Fruit fly (Drosophila melanogaster) whole organism, embryonic: ENCODE data around the gene CG15894.

ENCODE experiments used
- Asciz ChIP-seq: fragments of 200-800 bp; sonication (Bioruptor generic); optimal IDR thresholded peaks from 2 replicates; lab custom pipeline; 2017; ENCODE audit warnings: missing biosample characterization, mild to moderate bottlenecking, missing genetic modification characterization, missing genetic modification reagents
- Blimp-1 ChIP-seq: fragments of 200-800 bp; sonication (Bioruptor generic); optimal IDR thresholded peaks from 3 replicates; lab custom pipeline; 2018; ENCODE audit warnings: missing biosample characterization, missing genetic modification characterization, mild to moderate bottlenecking, moderate library complexity, missing genetic modification reagents
- CG10321 ChIP-seq: fragments of 200-800 bp; sonication (Bioruptor generic); IDR thresholded peaks from 2 replicates; pipeline ENCODE4 v1.3.6; 2022; ENCODE audit warnings: missing biosample characterization, missing genetic modification characterization
- CG11504 ChIP-seq: fragments of 200-800 bp; sonication (Bioruptor generic); optimal IDR thresholded peaks from 3 replicates; lab custom pipeline; 2019; ENCODE audit warnings: missing biosample characterization, mild to moderate bottlenecking, missing genetic modification characterization, moderate library complexity
- CG11696 ChIP-seq: fragments of 200-800 bp; sonication (Bioruptor generic); IDR thresholded peaks from 2 replicates; pipeline ENCODE4 v1.3.6; 2022; ENCODE audit warnings: missing biosample characterization, missing genetic modification characterization
- CG1602 ChIP-seq: fragments of 200-800 bp; sonication (Bioruptor generic); optimal IDR thresholded peaks from 3 replicates; lab custom pipeline; 2016; ENCODE audit warnings: missing biosample characterization, missing genetic modification characterization
- CG17361 ChIP-seq: fragments of 200-800 bp; sonication (Bioruptor generic); IDR thresholded peaks from 3 replicates; pipeline ENCODE4 v1.3.6; 2022; ENCODE audit warnings: missing biosample characterization, missing genetic modification characterization
- CG18262 ChIP-seq: fragments of 200-800 bp; optimal IDR thresholded peaks from 3 replicates; lab custom pipeline; 2019; ENCODE audit warnings: missing biosample characterization, mild to moderate bottlenecking, missing genetic modification characterization, moderate library complexity
- CG31441 ChIP-seq: fragments of 200-800 bp; sonication (Bioruptor generic); IDR thresholded peaks from 2 replicates; pipeline ENCODE4 v1.3.6; 2022; ENCODE audit warnings: missing biosample characterization, missing genetic modification characterization
- CG4404 ChIP-seq: fragments of 200-800 bp; sonication (Bioruptor generic); IDR thresholded peaks from 2 replicates; pipeline ENCODE4 v1.3.6; 2022; ENCODE audit warnings: missing biosample characterization, missing genetic modification characterization
- CG4617 ChIP-seq: fragments of 200-800 bp; sonication (Bioruptor generic); optimal IDR thresholded peaks from 3 replicates; lab custom pipeline; 2016; ENCODE audit warnings: missing biosample characterization, missing genetic modification characterization, borderline replicate concordance
- CG6791 ChIP-seq: fragments of 200-800 bp; sonication (Bioruptor generic); IDR thresholded peaks from 3 replicates; pipeline ENCODE4 v1.3.6; 2022; ENCODE audit warnings: missing biosample characterization, missing genetic modification characterization; ENCODE audit not compliant: partially characterized antibody
- CG6813 ChIP-seq: fragments of 200-800 bp; sonication (Bioruptor generic); optimal IDR thresholded peaks from 2 replicates; lab custom pipeline; 2017; ENCODE audit warnings: missing biosample characterization, missing genetic modification characterization, mild to moderate bottlenecking, moderate library complexity, missing genetic modification reagents
- CG7963 ChIP-seq: fragments of 200-800 bp; sonication (Bioruptor generic); IDR thresholded peaks from 3 replicates; pipeline ENCODE4 v1.3.6; 2022; ENCODE audit warnings: missing biosample characterization, missing genetic modification characterization; ENCODE audit not compliant: partially characterized antibody
- CG7987 ChIP-seq: fragments of 200-800 bp; sonication (Bioruptor generic); optimal IDR thresholded peaks from 2 replicates; lab custom pipeline; 2018; ENCODE audit warnings: missing biosample characterization, mild to moderate bottlenecking, missing genetic modification characterization, moderate library complexity
- CG9797 ChIP-seq: fragments of 200-800 bp; sonication (Bioruptor generic); optimal IDR thresholded peaks from 3 replicates; lab custom pipeline; 2018; ENCODE audit warnings: missing biosample characterization, mild to moderate bottlenecking, missing genetic modification characterization
- D19B ChIP-seq: fragments of 200-800 bp; sonication (Bioruptor generic); optimal IDR thresholded peaks from 2 replicates; lab custom pipeline; 2017; ENCODE audit warnings: missing biosample characterization, mild to moderate bottlenecking, missing genetic modification characterization
- Dad ChIP-seq: fragments of 200-800 bp; sonication (Bioruptor generic); optimal IDR thresholded peaks from 3 replicates; lab custom pipeline; 2016; ENCODE audit warnings: missing biosample characterization, missing genetic modification characterization
- Dbx ChIP-seq: fragments of 200-800 bp; sonication (Bioruptor generic); IDR thresholded peaks from 3 replicates; pipeline ENCODE4 v1.3.6; 2022; ENCODE audit warnings: missing biosample characterization, missing genetic modification characterization
- Lpt ChIP-seq: fragments of >200 bp; optimal IDR thresholded peaks from 2 replicates; lab custom pipeline; 2018; ENCODE audit warnings: missing biosample characterization, missing genetic modification characterization
- NC2α ChIP-seq: fragments of 200-800 bp; sonication (Bioruptor generic); optimal IDR thresholded peaks from 2 replicates; lab custom pipeline; 2016; ENCODE audit warnings: missing biosample characterization, missing genetic modification characterization
- Oaz ChIP-seq: fragments of 200-800 bp; sonication (Bioruptor generic); IDR thresholded peaks from 2 replicates; pipeline ENCODE4 v1.3.6; 2022; ENCODE audit warnings: missing biosample characterization, missing genetic modification characterization
- Optix ChIP-seq: fragments of 200-800 bp; sonication (Bioruptor generic); IDR thresholded peaks from 3 replicates; pipeline ENCODE4 v1.3.6; 2022; ENCODE audit warnings: missing biosample characterization, missing genetic modification characterization
- Ssrp ChIP-seq: fragments of 200-800 bp; sonication (Bioruptor generic); optimal IDR thresholded peaks from 2 replicates; lab custom pipeline; 2018; ENCODE audit warnings: missing biosample characterization, mild to moderate bottlenecking, missing genetic modification characterization, moderate library complexity
- amos ChIP-seq: fragments of 200-800 bp; sonication (Bioruptor generic); IDR thresholded peaks from 2 replicates; pipeline ENCODE4 v1.3.6; 2022; ENCODE audit warnings: missing biosample characterization, missing genetic modification characterization; ENCODE audit not compliant: partially characterized antibody
- az2 ChIP-seq: fragments of 200-800 bp; sonication (Bioruptor generic); optimal IDR thresholded peaks from 3 replicates; lab custom pipeline; 2016; ENCODE audit warnings: missing biosample characterization, missing genetic modification characterization
- btn ChIP-seq: fragments of 200-800 bp; sonication (Bioruptor generic); optimal IDR thresholded peaks from 2 replicates; lab custom pipeline; 2016; ENCODE audit warnings: missing biosample characterization, missing genetic modification characterization
- cas ChIP-seq: fragments of 200-800 bp; sonication (Bioruptor generic); IDR thresholded peaks from 2 replicates; pipeline ENCODE4 v1.3.6; 2022; ENCODE audit warnings: missing biosample characterization, missing genetic modification characterization
- caup ChIP-seq: fragments of 200-800 bp; sonication (Bioruptor generic); optimal IDR thresholded peaks from 3 replicates; lab custom pipeline; 2017; ENCODE audit warnings: missing biosample characterization, mild to moderate bottlenecking, missing genetic modification characterization, moderate library complexity; ENCODE audit not compliant: severe bottlenecking
- dysf ChIP-seq: fragments of 200-800 bp; sonication (Bioruptor generic); IDR thresholded peaks from 3 replicates; pipeline ENCODE4 v1.3.6; 2022; ENCODE audit warnings: missing biosample characterization, missing genetic modification characterization
- ewg ChIP-seq: fragments of 200-800 bp; sonication (Bioruptor generic); optimal IDR thresholded peaks from 3 replicates; lab custom pipeline; 2017; ENCODE audit warnings: mild to moderate bottlenecking, missing biosample characterization, missing genetic modification reagents, missing genetic modification characterization
- fd64A ChIP-seq: fragments of 200-800 bp; sonication (Bioruptor generic); optimal IDR thresholded peaks from 3 replicates; lab custom pipeline; 2018; ENCODE audit warnings: missing biosample characterization, mild to moderate bottlenecking, missing genetic modification characterization
- grn ChIP-seq: fragments of 200-800 bp; sonication (Bioruptor generic); optimal IDR thresholded peaks from 3 replicates; lab custom pipeline; 2017; ENCODE audit warnings: missing biosample characterization, missing genetic modification characterization
- hbn ChIP-seq: fragments of 200-800 bp; sonication (Bioruptor generic); IDR thresholded peaks from 2 replicates; pipeline ENCODE4 v1.3.6; 2022; ENCODE audit warnings: missing biosample characterization, missing genetic modification characterization; ENCODE audit not compliant: partially characterized antibody
- jigr1 ChIP-seq: fragments of 200-800 bp; sonication (Bioruptor generic); IDR thresholded peaks from 3 replicates; pipeline ENCODE4 v1.3.6; 2022; ENCODE audit warnings: missing biosample characterization, missing genetic modification characterization
- lmd ChIP-seq: fragments of 200-800 bp; sonication (Bioruptor generic); IDR thresholded peaks from 2 replicates; pipeline ENCODE4 v1.3.6; 2022; ENCODE audit warnings: missing biosample characterization, missing genetic modification characterization
- luna ChIP-seq: fragments of 200-800 bp; sonication (Bioruptor generic); optimal IDR thresholded peaks from 2 replicates; lab custom pipeline; 2016; ENCODE audit warnings: missing biosample characterization, missing genetic modification characterization
- maf-S ChIP-seq: fragments of 200-800 bp; sonication (Bioruptor generic); optimal IDR thresholded peaks from 2 replicates; lab custom pipeline; 2016; ENCODE audit warnings: missing biosample characterization, missing genetic modification characterization
- nmo ChIP-seq: fragments of 200-800 bp; sonication (Bioruptor generic); optimal IDR thresholded peaks from 2 replicates; lab custom pipeline; 2018; ENCODE audit warnings: missing biosample characterization, mild to moderate bottlenecking, missing genetic modification characterization, moderate library complexity
- p53 ChIP-seq: fragments of 200-800 bp; sonication (Bioruptor generic); optimal IDR thresholded peaks from 2 replicates; lab custom pipeline; 2016; ENCODE audit warnings: missing biosample characterization, missing genetic modification characterization
- repo ChIP-seq: fragments of 200-800 bp; sonication (Bioruptor generic); optimal IDR thresholded peaks from 2 replicates; lab custom pipeline; 2016; ENCODE audit warnings: missing biosample characterization, missing genetic modification characterization
- run ChIP-seq: fragments of 200-800 bp; sonication (Bioruptor generic); optimal IDR thresholded peaks from 3 replicates; lab custom pipeline; 2018; ENCODE audit warnings: missing biosample characterization, mild to moderate bottlenecking, missing genetic modification characterization
- slp2 ChIP-seq: fragments of 200-800 bp; sonication (Bioruptor generic); optimal IDR thresholded peaks from 2 replicates; lab custom pipeline; 2016; ENCODE audit warnings: missing biosample characterization, missing genetic modification characterization
- so ChIP-seq: fragments of 200-800 bp; sonication (Bioruptor generic); IDR thresholded peaks from 3 replicates; pipeline ENCODE4 v1.3.6; 2022; ENCODE audit warnings: missing biosample characterization, missing genetic modification characterization
- sqz ChIP-seq: fragments of 200-800 bp; sonication (Bioruptor generic); optimal IDR thresholded peaks from 3 replicates; lab custom pipeline; 2018; ENCODE audit warnings: missing biosample characterization, mild to moderate bottlenecking, missing genetic modification characterization
- sr ChIP-seq: fragments of 200-800 bp; sonication (Bioruptor generic); IDR thresholded peaks from 3 replicates; pipeline ENCODE4 v1.3.6; 2022; ENCODE audit warnings: missing biosample characterization, missing genetic modification characterization
- usp ChIP-seq: fragments of >200 bp; optimal IDR thresholded peaks from 2 replicates; lab custom pipeline; 2017; ENCODE audit warnings: missing biosample characterization, missing genetic modification characterization
- vnd ChIP-seq: fragments of 200-800 bp; sonication (Bioruptor generic); IDR thresholded peaks from 3 replicates; pipeline ENCODE4 v1.3.6; 2022; ENCODE audit warnings: missing biosample characterization, missing genetic modification characterization; ENCODE audit not compliant: partially characterized antibody
- wek ChIP-seq: fragments of 200-800 bp; sonication (Bioruptor generic); optimal IDR thresholded peaks from 3 replicates; lab custom pipeline; 2018; ENCODE audit warnings: missing biosample characterization, mild to moderate bottlenecking, missing genetic modification characterization, moderate library complexity
- yki ChIP-seq: fragments of >200 bp; optimal IDR thresholded peaks from 3 replicates; lab custom pipeline; 2018
- zen2 ChIP-seq: fragments of 200-800 bp; sonication (Bioruptor generic); IDR thresholded peaks from 3 replicates; pipeline ENCODE4 v1.3.6; 2022; ENCODE audit warnings: missing biosample characterization, missing genetic modification characterization; ENCODE audit not compliant: partially characterized antibody

The CG15894 gene

DNA sequence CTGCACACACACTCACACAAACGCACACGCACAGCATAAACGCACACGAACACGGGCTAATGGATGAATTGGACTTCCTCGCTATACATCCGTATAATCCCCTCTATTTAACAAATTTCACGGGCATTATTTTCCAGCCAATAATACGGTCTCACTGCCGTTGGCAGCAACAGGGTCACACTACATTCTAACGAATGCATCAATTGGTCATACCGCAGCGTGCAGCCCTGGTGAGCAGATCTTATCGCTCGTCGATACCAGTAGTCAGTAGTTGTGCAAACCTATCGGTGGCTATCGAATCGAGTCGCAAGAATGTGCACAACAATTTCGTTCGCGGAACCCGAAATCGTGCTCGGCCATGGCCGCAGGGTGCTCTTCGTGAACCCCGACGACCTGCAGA lies 21.2 kb upstream of the CG15894 start, which contains the start of the genes Top3beta and wuho (continued):
- peak; percentile 18; the same call in 1 of the 3 replicates for TF ChIP-seq dysf (GFP tag; lab: Robert Waterston, UW)
- no peak for TF ChIP-seq Lpt (GFP tag; lab: Kevin White, UChicago)
- no peak for TF ChIP-seq CG18262 (tag; lab: Kevin White, UChicago)
- TF ChIP-seq Optix (GFP tag; lab: Robert Waterston, UW) = no peak
- TF ChIP-seq Blimp-1 (GFP tag; lab: Kevin White, UChicago) = no peak
- peak; percentile 81 for TF ChIP-seq wek
- TF ChIP-seq NC2α (GFP tag; lab: Kevin White, UChicago) = no peak
- peak; percentile 2 for TF ChIP-seq az2
- TF ChIP-seq CG6791 (GFP tag; lab: Robert Waterston, UW) = peak; percentile 79
- TF ChIP-seq lmd (GFP tag; lab: Robert Waterston, UW) = no peak
- TF ChIP-seq CG10321 (GFP tag; lab: Robert Waterston, UW) = no peak
- TF ChIP-seq CG7963 (GFP tag; lab: Robert Waterston, UW) = no peak
- peak; percentile 63; the same call in 1 of the 2 replicates for TF ChIP-seq hbn (GFP tag; lab: Robert Waterston, UW)
- peak; percentile 57 for TF ChIP-seq maf-S
- no peak for TF ChIP-seq btn (GFP tag; lab: Kevin White, UChicago)
- TF ChIP-seq D19B = no peak
- peak; percentile 62; the same call in 2 of the 3 replicates for TF ChIP-seq Dbx (GFP tag; lab: Robert Waterston, UW)
- peak; percentile 47 for TF ChIP-seq nmo (GFP tag; lab: Kevin White, UChicago)
- TF ChIP-seq fd64A (GFP tag; lab: Kevin White, UChicago) = no peak
- TF ChIP-seq sr (GFP tag; lab: Robert Waterston, UW) = no peak
- TF ChIP-seq CG1602 = no peak
- TF ChIP-seq caup = peak; percentile 62
- TF ChIP-seq CG31441 (GFP tag; lab: Robert Waterston, UW) = no peak
- peak; percentile 71 for TF ChIP-seq p53 (GFP tag; lab: Kevin White, UChicago)
- TF ChIP-seq CG11504 (tag; lab: Kevin White, UChicago) = no peak
- TF ChIP-seq sqz = no peak
- no peak for TF ChIP-seq usp (GFP tag; lab: Kevin White, UChicago)
- TF ChIP-seq run (tag; lab: Kevin White, UChicago) = peak; percentile 35
- no peak for TF ChIP-seq CG4404
- peak; percentile 7 for TF ChIP-seq repo
- TF ChIP-seq slp2 (GFP tag; lab: Kevin White, UChicago) = no peak
- no peak for TF ChIP-seq jigr1 (GFP tag; lab: Robert Waterston, UW)
- TF ChIP-seq CG17361 (GFP tag; lab: Robert Waterston, UW) = no peak
- peak; percentile 7 for TF ChIP-seq Dad (GFP tag; lab: Kevin White, UChicago)
- no peak for TF ChIP-seq Asciz (GFP tag; lab: Kevin White, UChicago)
- no peak for TF ChIP-seq Ssrp (tag; lab: Kevin White, UChicago)
- TF ChIP-seq ewg (GFP tag; lab: Kevin White, UChicago) = peak; percentile 42
- peak; percentile 15 for TF ChIP-seq luna (GFP tag; lab: Kevin White, UChicago)
- TF ChIP-seq yki (lab: Kevin White, UChicago) = no peak
- TF ChIP-seq CG6813 = no peak
- TF ChIP-seq amos = peak; percentile 75
- peak; percentile 97 for TF ChIP-seq CG4617 (GFP tag; lab: Kevin White, UChicago)
- TF ChIP-seq Oaz (GFP tag; lab: Robert Waterston, UW) = no peak
- TF ChIP-seq vnd (GFP tag; lab: Robert Waterston, UW) = peak; percentile 52; the same call in 1 of the 3 replicates
- peak; percentile 99 for TF ChIP-seq CG9797
- peak; percentile 65 for TF ChIP-seq CG7987
- TF ChIP-seq zen2 (GFP tag; lab: Robert Waterston, UW) = 0 out of 3 replicates have a peak, but pooled peaks have one; percentile 65
- peak; percentile 100 for TF ChIP-seq grn (GFP tag; lab: Kevin White, UChicago)
- TF ChIP-seq cas (GFP tag; lab: Robert Waterston, UW) = no peak
- TF ChIP-seq CG11696 = no peak
- TF ChIP-seq so (GFP tag; lab: Robert Waterston, UW) = 0 out of 3 replicates have a peak, but pooled peaks have one; percentile 11
